Worm (Caenorhabditis elegans) whole organism, L1 larva: ENCODE measurements around the gene otub-1.

ENCODE experiments used
- ceh-8 ChIP-seq: fragments of 200-800 bp; sonication (Bioruptor generic); optimal IDR thresholded peaks from 2 replicates; lab custom pipeline; 2018; ENCODE audit warnings: mild to moderate bottlenecking, missing genetic modification characterization, moderate library complexity, missing compliant biosample characterization
- fkh-10 ChIP-seq: sonication (generic microtip); optimal IDR thresholded peaks from 2 replicates; lab custom pipeline; 2017; ENCODE audit warnings: missing biosample characterization, missing genetic modification reagents, missing genetic modification characterization
- nhr-12 ChIP-seq: sonication (generic microtip); optimal IDR thresholded peaks from 2 replicates; lab custom pipeline; 2017; ENCODE audit warnings: missing biosample characterization, missing genetic modification characterization
- nhr-237 ChIP-seq: fragments of 150-350 bp; optimal IDR thresholded peaks from 2 replicates; lab custom pipeline; 2014; ENCODE audit warnings: missing biosample characterization, missing genetic modification characterization
- nhr-77 ChIP-seq: fragments of 150-350 bp; optimal IDR thresholded peaks from 2 replicates; lab custom pipeline; 2014; ENCODE audit warnings: missing biosample characterization, missing genetic modification characterization
- ztf-11 ChIP-seq, 2 experiments: sonication (generic microtip); optimal IDR thresholded peaks; 2 replicates each; lab custom pipeline; 2016 to 2017; ENCODE audit warnings: missing genetic modification characterization in 2 of 2, missing biosample characterization in 1 of 2, missing compliant biosample characterization in 1 of 2

DNA sequence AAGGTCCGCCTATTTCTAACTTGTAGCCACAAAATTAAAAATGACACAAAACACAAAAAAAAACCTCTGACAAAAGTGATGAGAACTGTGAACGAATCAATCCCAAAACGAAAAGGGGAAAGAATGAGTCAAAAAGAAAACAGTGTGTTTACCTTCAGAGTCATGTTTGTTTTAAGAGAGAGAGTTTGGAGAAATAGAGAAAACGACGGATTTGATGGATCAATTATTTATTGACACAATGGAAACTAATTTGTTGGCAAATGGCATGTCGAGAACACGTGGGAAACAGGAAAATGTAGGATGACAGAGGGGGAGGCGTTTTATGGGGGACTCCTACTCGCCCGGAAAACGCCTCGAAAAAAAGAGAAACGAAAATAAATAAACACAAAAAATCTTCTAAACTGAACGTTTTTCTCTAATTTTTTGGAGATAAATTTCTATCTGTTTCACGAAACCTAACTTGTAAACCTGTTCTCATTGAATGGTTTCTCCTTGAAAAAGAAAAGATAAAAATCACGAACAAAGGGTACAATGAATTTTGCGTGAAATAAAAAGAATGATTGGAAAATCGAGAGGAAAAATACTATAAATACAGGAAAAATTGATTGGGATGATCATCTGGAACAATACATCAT is 49.2 kb upstream of the otub-1 start:
- TF ChIP-seq nhr-237 (tag; lab: Kevin White, UChicago) (no peak), nhr-12 (tag; lab: Kevin White, UChicago) (no peak), fkh-10 (GFP tag; lab: Kevin White, UChicago) (no peak), nhr-77 (tag; lab: Kevin White, UChicago) (no peak), ztf-11 (tag; optimal IDR thresholded peaks at IDR 0.05; lab: Kevin White, UChicago) (no peak), ceh-8 (GFP tag; lab: Kevin White, UChicago) (no peak)
